Worm (Caenorhabditis elegans) whole organism, L3 larva: Measurements from ENCODE around the gene cpr-5.

ENCODE experiments used
- ZK546.5 ChIP-seq: sonication (generic microtip); optimal IDR thresholded peaks from 2 replicates; lab custom pipeline; 2017; ENCODE audit warnings: missing biosample characterization, missing genetic modification characterization
- ceh-16 ChIP-seq: sonication (generic microtip); optimal IDR thresholded peaks from 2 replicates; lab custom pipeline; 2017; ENCODE audit warnings: missing biosample characterization, missing genetic modification characterization
- ceh-82 ChIP-seq: fragments of 150-350 bp; optimal IDR thresholded peaks from 2 replicates; lab custom pipeline; 2014; ENCODE audit warnings: missing biosample characterization, missing genetic modification characterization
- ceh-9 ChIP-seq: sonication (generic microtip); optimal IDR thresholded peaks from 2 replicates; lab custom pipeline; 2018; ENCODE audit warnings: missing biosample characterization, missing genetic modification characterization
- egl-5 ChIP-seq: fragments of 150-350 bp; optimal IDR thresholded peaks from 2 replicates; lab custom pipeline; 2017; ENCODE audit warnings: missing biosample characterization, missing genetic modification reagents, missing genetic modification characterization, inconsistent platforms
- elt-1 ChIP-seq: fragments of 150-350 bp; optimal IDR thresholded peaks from 2 replicates; lab custom pipeline; 2014; ENCODE audit warnings: missing biosample characterization, missing genetic modification characterization
- lin-15B ChIP-seq: fragments of 150-350 bp; optimal IDR thresholded peaks from 2 replicates; lab custom pipeline; 2014; ENCODE audit warnings: missing biosample characterization, missing genetic modification characterization
- lin-39 ChIP-seq: fragments of 150-350 bp; optimal IDR thresholded peaks from 2 replicates; lab custom pipeline; 2018; ENCODE audit warnings: missing biosample characterization, missing genetic modification reagents, missing genetic modification characterization
- nfya-1 ChIP-seq: sonication (generic microtip); optimal IDR thresholded peaks from 2 replicates; lab custom pipeline; 2017; ENCODE audit warnings: missing genetic modification characterization, mild to moderate bottlenecking, missing compliant biosample characterization, antibody characterized with exemption, moderate library complexity; ENCODE audit not compliant: insufficient read depth

- TF ChIP-seq lin-15B (tag; lab: Kevin White, UChicago) (peak; percentile 26), ceh-16 (no peak), nfya-1 (tag; lab: Kevin White, UChicago) (peak; percentile 7), elt-1 (tag; lab: Kevin White, UChicago) (no peak), ceh-82 (no peak), ceh-9 (tag; lab: Kevin White, UChicago) (no peak), ZK546.5 (tag; lab: Kevin White, UChicago) (no peak), lin-39 (tag; lab: Kevin White, UChicago) (no peak), egl-5 (tag; lab: Kevin White, UChicago) (no peak)
These were observed 22.1 kb upstream of the cpr-5 start, which contains the start of gene cmd-1 for ce11 chrV:1155914-1156313.
